Fruit fly (Drosophila melanogaster): ENCODE data around the gene VAChT.

VAChT gene

DNA sequence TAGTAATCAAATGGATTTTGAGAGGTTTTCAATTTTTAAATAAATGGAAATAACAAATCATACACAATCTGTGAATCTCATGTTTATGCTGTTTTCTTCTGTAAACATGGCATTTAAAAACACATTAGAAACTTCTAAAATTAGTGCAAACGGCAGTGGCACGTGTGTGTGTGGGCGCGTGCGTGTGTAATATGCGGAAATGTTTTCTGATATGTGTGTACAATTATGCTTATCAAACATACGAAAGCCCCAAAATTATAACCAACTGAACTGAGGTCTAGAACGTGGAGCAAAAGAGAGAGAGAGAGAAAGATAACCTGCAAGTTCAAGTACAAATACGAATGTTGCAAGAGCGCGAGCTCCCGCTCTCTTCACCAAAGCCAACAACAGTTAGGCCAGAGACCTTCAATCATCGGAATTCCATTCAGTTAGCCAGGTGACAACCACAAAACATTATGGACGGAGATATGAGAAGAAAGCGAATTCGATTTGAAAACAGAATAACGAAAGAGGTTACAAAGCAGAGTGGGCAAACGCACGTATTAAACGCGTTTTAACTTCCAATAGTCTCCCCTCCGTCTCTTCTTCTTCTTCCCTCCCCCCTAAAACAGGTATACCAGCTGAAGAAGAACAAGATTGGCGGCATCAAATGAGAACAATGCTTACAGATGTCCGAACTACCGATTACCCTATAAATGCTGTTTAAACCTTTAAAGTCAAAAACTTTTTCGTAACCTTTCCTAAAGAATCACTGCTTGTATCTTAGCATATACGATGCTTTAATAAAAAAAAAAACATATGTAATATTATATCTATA is 35.9 kb downstream of the VAChT start (continued):
- TF ChIP-seq br (optimal IDR thresholded peaks at IDR 0.05) = no peak
- TF ChIP-seq gce (GFP tag; IDR thresholded peaks at IDR 0.05) = peak; percentile 91
- TF ChIP-seq CG15011 (GFP tag; optimal IDR thresholded peaks at IDR 0.05) = peak; percentile 94
- TF ChIP-seq sima (GFP tag; optimal IDR thresholded peaks at IDR 0.05) = no peak
- TF ChIP-seq YL-1 (GFP tag; optimal IDR thresholded peaks at IDR 0.05) = peak; percentile 67
- TF ChIP-seq CG5180 (GFP tag; optimal IDR thresholded peaks at IDR 0.05) = peak; percentile 87
- peak; percentile 96 for TF ChIP-seq CG10147 (GFP tag; optimal IDR thresholded peaks at IDR 0.05)
- peak; percentile 88 for TF ChIP-seq kni (GFP tag; optimal IDR thresholded peaks at IDR 0.05)
- peak; percentile 89 for TF ChIP-seq gro (GFP tag; optimal IDR thresholded peaks at IDR 0.05)
- TF ChIP-seq CG4707 (GFP tag; optimal IDR thresholded peaks at IDR 0.05) = peak; percentile 84
- TF ChIP-seq Fer1 (GFP tag; optimal IDR thresholded peaks at IDR 0.05) = peak; percentile 97
- TF ChIP-seq hkb (optimal IDR thresholded peaks at IDR 0.05) = no peak
- peak; percentile 97 for TF ChIP-seq hkb (GFP tag; IDR thresholded peaks at IDR 0.05)
- peak; percentile 91 for TF ChIP-seq org-1 (GFP tag; optimal IDR thresholded peaks at IDR 0.05)
- peak; percentile 95 for TF ChIP-seq CG4820 (GFP tag; optimal IDR thresholded peaks at IDR 0.05)
- TF ChIP-seq lola (GFP tag; optimal IDR thresholded peaks at IDR 0.05) = peak in 1 of 3 experiments; percentile 93
- peak; percentile 94 for TF ChIP-seq CG12155 (GFP tag; optimal IDR thresholded peaks at IDR 0.05)
- peak; percentile 93 for TF ChIP-seq Vsx1 (GFP tag; optimal IDR thresholded peaks at IDR 0.05)
- TF ChIP-seq h (optimal IDR thresholded peaks at IDR 0.05) = no peak
- TF ChIP-seq dpn (GFP tag; optimal IDR thresholded peaks at IDR 0.05) = peak; percentile 89 to 96
- peak; percentile 92 for TF ChIP-seq jigr1 (GFP tag; IDR thresholded peaks at IDR 0.05)
- no peak for TF ChIP-seq CG2129 (GFP tag; IDR thresholded peaks at IDR 0.05; ENCODE audit: partially characterized antibody)
- TF ChIP-seq crc (GFP tag; optimal IDR thresholded peaks at IDR 0.05) = peak; percentile 69
- peak; percentile 78 for TF ChIP-seq dimm (GFP tag; IDR thresholded peaks at IDR 0.05)
- TF ChIP-seq cg (GFP tag; optimal IDR thresholded peaks at IDR 0.05) = peak; percentile 26
- no peak for TF ChIP-seq HLHmδ (GFP tag; optimal IDR thresholded peaks at IDR 0.05)
- TF ChIP-seq CG7987 (GFP tag; optimal IDR thresholded peaks at IDR 0.05) = peak; percentile 95
- peak; percentile 96 for TF ChIP-seq CG32772 (GFP tag; IDR thresholded peaks at IDR 0.05)
- TF ChIP-seq MTF-1 (GFP tag; optimal IDR thresholded peaks at IDR 0.05; ENCODE audit: borderline replicate concordance) = peak; percentile 89
- TF ChIP-seq Hr3 (GFP tag; optimal IDR thresholded peaks at IDR 0.05) = peak; percentile 95
- TF ChIP-seq Eip74EF (GFP tag; optimal IDR thresholded peaks at IDR 0.05) = peak in 1 of 2 experiments; percentile 80
- TF ChIP-seq Dad (GFP tag; optimal IDR thresholded peaks at IDR 0.05) = peak; percentile 66
- peak; percentile 89 for TF ChIP-seq zfh2 (GFP tag; optimal IDR thresholded peaks at IDR 0.05)
- no peak for TF ChIP-seq CG8478 (optimal IDR thresholded peaks at IDR 0.05)
- peak; percentile 98 for TF ChIP-seq CG18599 (GFP tag; optimal IDR thresholded peaks at IDR 0.05)
- peak; percentile 43 for TF ChIP-seq ftz-f1 (GFP tag; optimal IDR thresholded peaks at IDR 0.05)
- TF ChIP-seq HHEX (GFP tag; optimal IDR thresholded peaks at IDR 0.05) = peak; percentile 97
- no peak for TF ChIP-seq cad (GFP tag; optimal IDR thresholded peaks at IDR 0.05)
- TF ChIP-seq CG7271 (tag; optimal IDR thresholded peaks at IDR 0.05) = peak; percentile 82
- TF ChIP-seq tll (GFP tag; optimal IDR thresholded peaks at IDR 0.05) = no peak
- peak; percentile 98 for TF ChIP-seq gem (tag; optimal IDR thresholded peaks at IDR 0.05)
- TF ChIP-seq CG10366 (GFP tag; IDR thresholded peaks at IDR 0.05) = peak; percentile 97
- TF ChIP-seq CG17186 (GFP tag; optimal IDR thresholded peaks at IDR 0.05) = peak; percentile 72
- TF ChIP-seq trem (tag; optimal IDR thresholded peaks at IDR 0.05) = peak; percentile 91
- peak; percentile 92 for TF ChIP-seq CG1603 (tag; optimal IDR thresholded peaks at IDR 0.05)
- TF ChIP-seq CG34422 (GFP tag; IDR thresholded peaks at IDR 0.05) = peak; percentile 96
- peak; percentile 88 for TF ChIP-seq Mad (GFP tag; optimal IDR thresholded peaks at IDR 0.05)
- TF ChIP-seq tio (GFP tag; optimal IDR thresholded peaks at IDR 0.05) = peak; percentile 94
- TF ChIP-seq CG1024 (GFP tag; IDR thresholded peaks at IDR 0.05) = peak; percentile 91

All from whole organism, embryonic.